Worm (Caenorhabditis elegans) whole organism, L4 larva: Measurements from ENCODE around the gene F33C8.4.

Source experiments
- T20F7.1 ChIP-seq: fragments of 200-800 bp; sonication (Bioruptor generic); optimal IDR thresholded peaks from 2 replicates; lab custom pipeline; 2018; ENCODE audit warnings: mild to moderate bottlenecking, missing genetic modification characterization, missing compliant biosample characterization
- T26A8.4 ChIP-seq: fragments of 200-800 bp; sonication (Bioruptor generic); IDR thresholded peaks from 2 replicates; pipeline ENCODE4 v1.3.6; 2022; ENCODE audit warnings: missing genetic modification characterization, missing compliant biosample characterization
- Y5F2A.4 ChIP-seq: fragments of 200-800 bp; sonication (Bioruptor generic); optimal IDR thresholded peaks from 2 replicates; lab custom pipeline; 2018; ENCODE audit warnings: mild to moderate bottlenecking, missing genetic modification characterization, missing compliant biosample characterization
- ZK337.2 ChIP-seq: fragments of 200-800 bp; sonication (Bioruptor generic); IDR thresholded peaks from 2 replicates; pipeline ENCODE4 v1.3.6; 2022; ENCODE audit warnings: missing genetic modification reagents, missing genetic modification characterization, missing compliant biosample characterization
- aha-1 ChIP-seq: fragments of 150-350 bp; peaks from one replicate; lab custom pipeline; 2014; ENCODE audit warnings: missing biosample characterization, missing genetic modification characterization
- ceh-20 ChIP-seq: fragments of 200-800 bp; sonication (Bioruptor generic); IDR thresholded peaks from 2 replicates; pipeline ENCODE4 v1.3.6; 2022; ENCODE audit warnings: missing genetic modification reagents, missing genetic modification characterization, missing compliant biosample characterization
- ceh-44 ChIP-seq: fragments of 200-800 bp; sonication (Bioruptor generic); IDR thresholded peaks from 2 replicates; pipeline ENCODE4 v1.3.6; 2022; ENCODE audit warnings: missing genetic modification reagents, missing genetic modification characterization, missing compliant biosample characterization
- ceh-62 ChIP-seq: sonication (generic microtip); optimal IDR thresholded peaks from 2 replicates; lab custom pipeline; 2017; ENCODE audit warnings: missing biosample characterization, missing genetic modification characterization
- ceh-82 ChIP-seq: sonication (generic microtip); optimal IDR thresholded peaks from 2 replicates; lab custom pipeline; 2017; ENCODE audit warnings: missing biosample characterization, missing genetic modification characterization
- daf-16 ChIP-seq, 3 experiments: sonication (generic microtip); optimal IDR thresholded peaks; 2 replicates each; lab custom pipeline; 2016 to 2017; ENCODE audit warnings: missing genetic modification characterization in 3 of 3, missing genetic modification reagents in 3 of 3, mild to moderate bottlenecking in 2 of 3, missing compliant biosample characterization in 2 of 3, missing biosample characterization in 1 of 3, moderate library complexity in 1 of 3
- dmd-6 ChIP-seq: fragments of 200-800 bp; sonication (Bioruptor generic); IDR thresholded peaks from 2 replicates; pipeline ENCODE4 v1.3.6; 2022; ENCODE audit warnings: missing genetic modification reagents, missing genetic modification characterization, missing compliant biosample characterization
- dve-1 ChIP-seq: sonication (generic microtip); optimal IDR thresholded peaks from 2 replicates; lab custom pipeline; 2017; ENCODE audit warnings: antibody characterized with exemption, mild to moderate bottlenecking, missing genetic modification characterization, missing compliant biosample characterization; ENCODE audit not compliant: insufficient read depth
- fos-1 ChIP-seq: fragments of 150-350 bp; optimal IDR thresholded peaks from 2 replicates; lab custom pipeline; 2014; ENCODE audit warnings: missing biosample characterization, missing genetic modification characterization
- gei-8 ChIP-seq: fragments of 200-800 bp; sonication (Bioruptor generic); optimal IDR thresholded peaks from 2 replicates; lab custom pipeline; 2018; ENCODE audit warnings: mild to moderate bottlenecking, missing genetic modification characterization, missing compliant biosample characterization
- hif-1 ChIP-seq, 2 experiments: sonication (generic microtip); optimal IDR thresholded peaks; 2 replicates each; lab custom pipeline; 2016 to 2017; ENCODE audit warnings: missing compliant biosample characterization in 2 of 2, missing genetic modification characterization in 2 of 2, missing genetic modification reagents in 2 of 2, missing genotype in 2 of 2, mild to moderate bottlenecking in 1 of 2
- hlh-11 ChIP-seq: fragments of 200-800 bp; sonication (Bioruptor generic); optimal IDR thresholded peaks from 2 replicates; lab custom pipeline; 2018; ENCODE audit warnings: mild to moderate bottlenecking, missing genetic modification characterization, missing compliant biosample characterization
- hlh-30 ChIP-seq: sonication (generic microtip); optimal IDR thresholded peaks from 2 replicates; lab custom pipeline; 2017; ENCODE audit warnings: antibody characterized with exemption, mild to moderate bottlenecking, missing genetic modification characterization, missing compliant biosample characterization; ENCODE audit not compliant: insufficient read depth
- mdl-1 ChIP-seq, 2 experiments: fragments of 150-350 bp in 1 of 2; sonication (generic microtip) in 1 of 2; optimal IDR thresholded peaks; 2 replicates each; lab custom pipeline; 2014 to 2017; ENCODE audit warnings: missing biosample characterization in 2 of 2, missing genetic modification characterization in 2 of 2
- mxl-3 ChIP-seq: fragments of 200-800 bp; sonication (Bioruptor generic); optimal IDR thresholded peaks from 2 replicates; lab custom pipeline; 2018; ENCODE audit warnings: mild to moderate bottlenecking, missing genetic modification characterization, missing compliant biosample characterization
- nhr-102 ChIP-seq: sonication (generic microtip); optimal IDR thresholded peaks from 2 replicates; lab custom pipeline; 2016; ENCODE audit warnings: mild to moderate bottlenecking, missing genetic modification characterization, moderate library complexity, missing compliant biosample characterization
- nhr-111 ChIP-seq: fragments of 200-800 bp; sonication (Bioruptor generic); optimal IDR thresholded peaks from 2 replicates; lab custom pipeline; 2018; ENCODE audit warnings: mild to moderate bottlenecking, missing genetic modification characterization, missing compliant biosample characterization
- nhr-28 ChIP-seq: fragments of 150-350 bp; optimal IDR thresholded peaks from 2 replicates; lab custom pipeline; 2014; ENCODE audit warnings: missing biosample characterization, missing genetic modification characterization
- nhr-48 ChIP-seq: sonication (generic microtip); optimal IDR thresholded peaks from 2 replicates; lab custom pipeline; 2016; ENCODE audit warnings: mild to moderate bottlenecking, missing genetic modification characterization, missing compliant biosample characterization
- pha-4 ChIP-seq, 2 experiments: fragments of 150-350 bp in 1 of 2; fragments of 200-800 bp in 1 of 2; sonication (Bioruptor generic) in 1 of 2; IDR thresholded peaks in 1 of 2; optimal IDR thresholded peaks in 1 of 2; 2 replicates each; pipeline versions ENCODE4 v1.3.6 to Lab custom; 2014 to 2022; ENCODE audit warnings: missing genetic modification characterization in 2 of 2, missing genetic modification reagents in 2 of 2, missing biosample characterization in 1 of 2, missing compliant biosample characterization in 1 of 2
- php-3 ChIP-seq: fragments of 200-800 bp; sonication (Bioruptor generic); IDR thresholded peaks from 2 replicates; pipeline ENCODE4 v1.3.6; 2022; ENCODE audit warnings: missing genetic modification reagents, missing genetic modification characterization, missing compliant biosample characterization
- pqm-1 ChIP-seq: sonication (generic microtip); optimal IDR thresholded peaks from 2 replicates; lab custom pipeline; 2017; ENCODE audit warnings: missing biosample characterization, missing genetic modification characterization
- saeg-2 ChIP-seq: fragments of 200-800 bp; sonication (Bioruptor generic); IDR thresholded peaks from 2 replicates; pipeline ENCODE4 v1.3.6; 2022; ENCODE audit warnings: missing genetic modification reagents, missing genetic modification characterization, missing compliant biosample characterization
- tra-1 ChIP-seq: fragments of 200-800 bp; sonication (Bioruptor generic); IDR thresholded peaks from 2 replicates; pipeline ENCODE4 v1.3.6; 2022; ENCODE audit warnings: missing genetic modification reagents, missing genetic modification characterization, missing compliant biosample characterization
- unc-130 ChIP-seq: sonication (generic microtip); optimal IDR thresholded peaks from 2 replicates; lab custom pipeline; 2016; ENCODE audit warnings: missing genetic modification reagents, missing genetic modification characterization, missing compliant biosample characterization
- unc-62 ChIP-seq, 3 experiments: fragments of 150-350 bp in 1 of 3; sonication (generic microtip); optimal IDR thresholded peaks in 2 of 3; peaks in 1 of 3; 1 replicate in 1 of 3; 2 replicates in 2 of 3; lab custom pipeline; 2014 to 2017; ENCODE audit warnings: missing biosample characterization in 3 of 3, missing genetic modification characterization in 3 of 3, missing genetic modification reagents in 3 of 3, missing genotype in 1 of 3

F33C8.4 gene

DNA sequence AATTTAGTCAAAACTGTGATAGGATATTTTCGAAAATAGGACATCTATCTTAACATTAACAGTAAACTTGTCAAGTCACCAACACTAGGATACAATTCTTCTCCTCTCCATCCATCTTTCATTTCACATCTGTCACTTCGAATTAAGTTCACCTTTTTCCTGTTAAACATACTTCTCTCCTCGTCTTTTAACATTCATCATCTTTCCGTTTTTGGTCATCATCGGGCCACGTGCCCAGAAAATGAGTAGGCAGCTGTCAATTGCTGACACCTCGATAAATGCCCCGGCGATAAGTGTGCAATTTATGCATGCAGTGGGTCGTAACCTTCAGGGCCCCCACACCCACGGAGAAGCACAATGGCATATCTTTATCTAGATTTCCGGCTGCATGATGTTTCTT, 48.1 kb downstream of the F33C8.4 start:
- TF ChIP-seq nhr-28, result peak; percentile 34
- peak in 1 of 2 experiments; percentile 89 for TF ChIP-seq unc-62 (GFP tag; optimal IDR thresholded peaks at IDR 0.05 in 1 of 2; lab: Kevin White, UChicago)
- TF ChIP-seq unc-62 (tag; optimal IDR thresholded peaks at IDR 0.05; lab: Kevin White, UChicago), result no peak
- TF ChIP-seq dmd-6 (GFP tag; lab: Robert Waterston, UW), result peak; percentile 77
- TF ChIP-seq nhr-111 (GFP tag; lab: Kevin White, UChicago), result no peak
- TF ChIP-seq mdl-1 (tag; optimal IDR thresholded peaks at IDR 0.05; lab: Kevin White, UChicago), result peak in 1 of 2 experiments; percentile 33
- TF ChIP-seq ceh-20, result peak; percentile 83; the same call in 1 of the 2 replicates
- peak; percentile 22 for TF ChIP-seq hlh-11
- no peak for TF ChIP-seq ceh-44 (GFP tag; lab: Robert Waterston, UW)
- TF ChIP-seq hlh-30 (tag; lab: Kevin White, UChicago), result peak; percentile 30
- TF ChIP-seq hif-1 (tag; optimal IDR thresholded peaks at IDR 0.05; lab: Kevin White, UChicago), result no peak
- TF ChIP-seq mxl-3 (GFP tag; lab: Kevin White, UChicago), result peak; percentile 25

DNA sequence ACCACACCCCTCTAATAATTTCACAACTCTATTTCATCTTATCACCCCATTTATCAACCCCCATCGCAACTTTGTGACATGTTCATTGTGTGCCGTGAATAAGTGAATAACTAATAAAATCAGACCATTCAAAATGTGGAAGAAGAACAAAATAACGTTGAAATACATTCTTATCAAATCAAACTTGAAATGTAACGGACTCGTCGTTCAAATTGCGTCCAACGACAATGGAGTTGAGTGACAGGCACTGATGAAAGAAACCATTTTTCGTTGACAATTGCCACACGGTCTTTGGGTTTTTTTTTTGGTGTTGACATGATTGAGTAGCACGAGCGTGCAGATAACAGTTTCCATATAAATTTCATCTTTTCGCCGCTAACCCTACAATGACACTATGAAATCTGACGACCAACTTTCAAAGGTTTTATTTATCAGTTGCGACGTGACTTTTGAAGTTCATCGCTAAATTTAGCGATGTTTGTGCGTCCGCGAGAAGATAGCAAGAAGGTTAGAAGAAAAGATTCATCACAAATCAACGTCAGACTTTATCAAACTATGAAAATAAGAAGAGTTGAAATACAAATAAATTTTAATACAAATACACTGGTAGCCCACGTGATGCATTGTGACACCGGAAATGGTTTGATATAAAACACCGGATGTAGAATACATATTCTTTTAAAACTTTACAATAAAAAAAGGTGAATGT, 51.5 kb downstream of the F33C8.4 start:
- 0 out of 2 replicates have a peak, but pooled peaks have one; percentile 16 for TF ChIP-seq saeg-2 (GFP tag; lab: Robert Waterston, UW)
- 0 out of 2 replicates have a peak, but pooled peaks have one; percentile 39 for TF ChIP-seq pha-4 (GFP tag; IDR thresholded peaks at IDR 0.05; lab: Robert Waterston, UW)
- no peak for TF ChIP-seq pha-4 (tag; optimal IDR thresholded peaks at IDR 0.05; lab: Kevin White, UChicago)
- TF ChIP-seq aha-1, result peak; percentile 98
- no peak for TF ChIP-seq ceh-82
- peak in 1 of 2 experiments; percentile 65 for TF ChIP-seq mdl-1 (tag; optimal IDR thresholded peaks at IDR 0.05; lab: Kevin White, UChicago)
- TF ChIP-seq Y5F2A.4 (GFP tag; lab: Kevin White, UChicago), result no peak
- peak in 1 of 2 experiments; percentile 67 for TF ChIP-seq unc-62 (GFP tag; optimal IDR thresholded peaks at IDR 0.05 in 1 of 2; lab: Kevin White, UChicago)
- no peak for TF ChIP-seq unc-62 (tag; optimal IDR thresholded peaks at IDR 0.05; lab: Kevin White, UChicago)
- TF ChIP-seq nhr-48 (tag; lab: Kevin White, UChicago), result peak; percentile 92
- TF ChIP-seq hlh-11, result peak; percentile 87
- peak; percentile 56; the same call in 1 of the 2 replicates for TF ChIP-seq ceh-20
- peak; percentile 70 for TF ChIP-seq dve-1 (tag; lab: Kevin White, UChicago)
- TF ChIP-seq pqm-1, result peak; percentile 81
- TF ChIP-seq ZK337.2 (GFP tag; lab: Robert Waterston, UW), result no peak
- peak; percentile 86 for TF ChIP-seq php-3
- 0 out of 2 replicates have a peak, but pooled peaks have one; percentile 11 for TF ChIP-seq T26A8.4 (GFP tag; lab: Robert Waterston, UW)
- peak in 1 of 2 experiments; percentile 71 for TF ChIP-seq hif-1 (tag; optimal IDR thresholded peaks at IDR 0.05; lab: Kevin White, UChicago)
- TF ChIP-seq dmd-6 (GFP tag; lab: Robert Waterston, UW), result peak; percentile 95
- TF ChIP-seq hlh-30 (tag; lab: Kevin White, UChicago), result peak; percentile 29
- TF ChIP-seq nhr-28, result peak; percentile 81
- peak in 1 of 2 experiments; percentile 59 for TF ChIP-seq daf-16 (GFP tag; optimal IDR thresholded peaks at IDR 0.05; lab: Kevin White, UChicago)
- TF ChIP-seq daf-16 (tag; optimal IDR thresholded peaks at IDR 0.05; lab: Kevin White, UChicago), result peak; percentile 77
- TF ChIP-seq tra-1, result peak; percentile 93
- no peak for TF ChIP-seq ceh-62 (tag; lab: Kevin White, UChicago)
- no peak for TF ChIP-seq fos-1 (tag; lab: Kevin White, UChicago)
- TF ChIP-seq unc-130 (GFP tag; lab: Kevin White, UChicago), result no peak
- TF ChIP-seq gei-8 (GFP tag; lab: Kevin White, UChicago), result peak; percentile 39
- peak; percentile 80 for TF ChIP-seq nhr-102 (tag; lab: Kevin White, UChicago)
- peak; percentile 30 for TF ChIP-seq T20F7.1
- TF ChIP-seq, all 104 proteins: peak for 21
